Fruit fly (Drosophila melanogaster) whole organism, embryonic: Measurements from ENCODE around the gene Faa.

Experiments
- Aef1 ChIP-seq: fragments of 200-800 bp; sonication (Bioruptor generic); IDR thresholded peaks from 3 replicates; pipeline ENCODE4 v1.3.6; 2022; ENCODE audit warnings: missing biosample characterization, missing genetic modification characterization
- Atf3 ChIP-seq: fragments of 200-800 bp; sonication (Bioruptor generic); optimal IDR thresholded peaks from 3 replicates; lab custom pipeline; 2016; ENCODE audit warnings: missing biosample characterization, missing genetic modification characterization
- Bgb ChIP-seq: fragments of 200-800 bp; sonication (Bioruptor generic); IDR thresholded peaks from 2 replicates; pipeline ENCODE4 v1.3.6; 2022; ENCODE audit warnings: missing biosample characterization, missing genetic modification characterization; ENCODE audit not compliant: partially characterized antibody
- CG1024 ChIP-seq: fragments of 200-800 bp; sonication (Bioruptor generic); IDR thresholded peaks from 2 replicates; pipeline ENCODE4 v1.3.6; 2022; ENCODE audit warnings: missing biosample characterization, missing genetic modification characterization
- CG10366 ChIP-seq: fragments of 200-800 bp; sonication (Bioruptor generic); IDR thresholded peaks from 2 replicates; pipeline ENCODE4 v1.3.6; 2022; ENCODE audit warnings: missing biosample characterization, missing genetic modification characterization
- CG11456 ChIP-seq: fragments of 200-800 bp; sonication (Bioruptor generic); IDR thresholded peaks from 3 replicates; pipeline ENCODE4 v1.3.6; 2022; ENCODE audit warnings: missing biosample characterization, missing genetic modification characterization
- CG11695 ChIP-seq: fragments of 200-800 bp; sonication (Bioruptor generic); IDR thresholded peaks from 3 replicates; pipeline ENCODE4 v1.3.6; 2022; ENCODE audit warnings: missing biosample characterization, missing genetic modification characterization
- CG1233 ChIP-seq: fragments of 200-800 bp; sonication (Bioruptor generic); optimal IDR thresholded peaks from 4 replicates; lab custom pipeline; 2018; ENCODE audit warnings: missing biosample characterization, mild to moderate bottlenecking, missing genetic modification characterization
- CG12744 ChIP-seq: fragments of 200-800 bp; sonication (Bioruptor generic); optimal IDR thresholded peaks from 2 replicates; lab custom pipeline; 2016; ENCODE audit warnings: missing biosample characterization, missing genetic modification characterization
- CG13894 ChIP-seq: fragments of 200-800 bp; sonication (Bioruptor generic); optimal IDR thresholded peaks from 3 replicates; lab custom pipeline; 2018; ENCODE audit warnings: missing biosample characterization, mild to moderate bottlenecking, missing genetic modification characterization, moderate library complexity
- CG1647 ChIP-seq: fragments of 200-800 bp; sonication (Bioruptor generic); optimal IDR thresholded peaks from 3 replicates; lab custom pipeline; 2016; ENCODE audit warnings: missing biosample characterization, missing genetic modification characterization
- CG17186 ChIP-seq: fragments of 200-800 bp; sonication (Bioruptor generic); optimal IDR thresholded peaks from 3 replicates; lab custom pipeline; 2017; ENCODE audit warnings: missing biosample characterization, missing genetic modification reagents, missing genetic modification characterization
- CG18599 ChIP-seq: fragments of 200-800 bp; sonication (Bioruptor generic); optimal IDR thresholded peaks from 3 replicates; lab custom pipeline; 2017; ENCODE audit warnings: missing biosample characterization, missing genetic modification characterization, mild to moderate bottlenecking, moderate library complexity, missing genetic modification reagents
- CG2678 ChIP-seq: fragments of 200-800 bp; sonication (Bioruptor generic); optimal IDR thresholded peaks from 3 replicates; lab custom pipeline; 2019; ENCODE audit warnings: missing biosample characterization, mild to moderate bottlenecking, missing genetic modification characterization, moderate library complexity
- CG31224 ChIP-seq: fragments of 200-800 bp; sonication (Bioruptor generic); IDR thresholded peaks from 2 replicates; pipeline ENCODE4 v1.3.6; 2022; ENCODE audit warnings: missing biosample characterization, missing genetic modification characterization
- CG31388 ChIP-seq: fragments of 200-800 bp; sonication (Bioruptor generic); optimal IDR thresholded peaks from 2 replicates; lab custom pipeline; 2016; ENCODE audit warnings: missing biosample characterization, missing genetic modification characterization
- CG4707 ChIP-seq: fragments of 200-800 bp; sonication (Bioruptor generic); optimal IDR thresholded peaks from 2 replicates; lab custom pipeline; 2018; ENCODE audit warnings: missing biosample characterization, mild to moderate bottlenecking, missing genetic modification characterization, moderate library complexity
- CG6654 ChIP-seq: fragments of 200-800 bp; sonication (Bioruptor generic); optimal IDR thresholded peaks from 2 replicates; lab custom pipeline; 2017; ENCODE audit warnings: missing biosample characterization, mild to moderate bottlenecking, missing genetic modification characterization
- CG6791 ChIP-seq: fragments of 200-800 bp; sonication (Bioruptor generic); IDR thresholded peaks from 3 replicates; pipeline ENCODE4 v1.3.6; 2022; ENCODE audit warnings: missing biosample characterization, missing genetic modification characterization; ENCODE audit not compliant: partially characterized antibody
- CG7745 ChIP-seq: fragments of 200-800 bp; sonication (Bioruptor generic); optimal IDR thresholded peaks from 2 replicates; lab custom pipeline; 2018; ENCODE audit warnings: missing biosample characterization, mild to moderate bottlenecking, missing genetic modification characterization, moderate library complexity
- Dip3 ChIP-seq: fragments of 200-800 bp; sonication (Bioruptor generic); optimal IDR thresholded peaks from 3 replicates; lab custom pipeline; 2016; ENCODE audit warnings: missing biosample characterization, missing genetic modification characterization
- Elba2 ChIP-seq: fragments of 200-800 bp; sonication (Bioruptor generic); optimal IDR thresholded peaks from 3 replicates; lab custom pipeline; 2016; ENCODE audit warnings: missing biosample characterization, missing genetic modification characterization
- HLHmδ ChIP-seq: fragments of 200-800 bp; sonication (Bioruptor generic); optimal IDR thresholded peaks from 2 replicates; lab custom pipeline; 2018; ENCODE audit warnings: missing biosample characterization, mild to moderate bottlenecking, missing genetic modification characterization, moderate library complexity
- Hr39 ChIP-seq: fragments of >200 bp; optimal IDR thresholded peaks from 2 replicates; lab custom pipeline; 2017
- Lhr ChIP-seq: fragments of 200-800 bp; sonication (Bioruptor generic); optimal IDR thresholded peaks from 3 replicates; lab custom pipeline; 2017; ENCODE audit warnings: mild to moderate bottlenecking, missing biosample characterization, missing genetic modification reagents, missing genetic modification characterization
- Meics ChIP-seq: fragments of 200-800 bp; sonication (Bioruptor generic); optimal IDR thresholded peaks from 2 replicates; lab custom pipeline; 2017; ENCODE audit warnings: missing biosample characterization, mild to moderate bottlenecking, missing genetic modification characterization
- PHDP ChIP-seq: fragments of 200-800 bp; sonication (Bioruptor generic); optimal IDR thresholded peaks from 3 replicates; lab custom pipeline; 2018; ENCODE audit warnings: missing biosample characterization, mild to moderate bottlenecking, missing genetic modification characterization, moderate library complexity
- Pdp1 ChIP-seq, 2 experiments: fragments of 200-800 bp; sonication (Bioruptor generic); optimal IDR thresholded peaks; 3 replicates each; lab custom pipeline; 2016; ENCODE audit warnings: missing biosample characterization in 2 of 2, missing genetic modification characterization in 2 of 2, mild to moderate bottlenecking in 1 of 2, moderate library complexity in 1 of 2
- Scr ChIP-seq: fragments of 200-800 bp; sonication (Bioruptor generic); IDR thresholded peaks from 2 replicates; pipeline ENCODE4 v1.3.6; 2022; ENCODE audit warnings: missing biosample characterization, missing genetic modification characterization; ENCODE audit not compliant: partially characterized antibody
- Stat92E ChIP-seq, 3 experiments: fragments of >200 bp in 2 of 3; fragments of 200-800 bp in 1 of 3; sonication (Bioruptor generic) in 1 of 3; optimal IDR thresholded peaks; 2 replicates each; lab custom pipeline; 2017 to 2019; ENCODE audit warnings: missing biosample characterization in 3 of 3, missing genetic modification characterization in 3 of 3, mild to moderate bottlenecking in 1 of 3, moderate library complexity in 1 of 3
- bbx ChIP-seq: fragments of 200-800 bp; sonication (Bioruptor generic); IDR thresholded peaks from 2 replicates; pipeline ENCODE4 v1.3.6; 2022; ENCODE audit warnings: missing biosample characterization, missing genetic modification characterization; ENCODE audit not compliant: partially characterized antibody
- cad ChIP-seq: fragments of >200 bp; optimal IDR thresholded peaks from 2 replicates; lab custom pipeline; 2017; ENCODE audit warnings: missing biosample characterization, missing genetic modification characterization
- cas ChIP-seq: fragments of 200-800 bp; sonication (Bioruptor generic); IDR thresholded peaks from 2 replicates; pipeline ENCODE4 v1.3.6; 2022; ENCODE audit warnings: missing biosample characterization, missing genetic modification characterization
- chm ChIP-seq: fragments of 200-800 bp; sonication (Bioruptor generic); IDR thresholded peaks from 2 replicates; pipeline ENCODE4 v1.3.6; 2022; ENCODE audit warnings: missing biosample characterization, missing genetic modification characterization
- dan ChIP-seq: fragments of 200-800 bp; sonication (Bioruptor generic); IDR thresholded peaks from 2 replicates; pipeline ENCODE4 v1.3.6; 2022; ENCODE audit warnings: missing biosample characterization, missing genetic modification characterization
- dmrt11E ChIP-seq: fragments of 200-800 bp; sonication (Bioruptor generic); optimal IDR thresholded peaks from 3 replicates; lab custom pipeline; 2018; ENCODE audit warnings: missing biosample characterization, mild to moderate bottlenecking, missing genetic modification characterization, moderate library complexity
- esg ChIP-seq: fragments of 200-800 bp; sonication (Bioruptor generic); conservative IDR thresholded peaks from 2 replicates; pipeline ENCODE4 v1.3.6; 2022; ENCODE audit warnings: missing biosample characterization, missing genetic modification characterization
- fd102C ChIP-seq: fragments of 200-800 bp; sonication (Bioruptor generic); optimal IDR thresholded peaks from 2 replicates; lab custom pipeline; 2018; ENCODE audit warnings: missing biosample characterization, mild to moderate bottlenecking, missing genetic modification characterization, moderate library complexity
- gfzf ChIP-seq: fragments of 200-800 bp; sonication (Bioruptor generic); optimal IDR thresholded peaks from 2 replicates; lab custom pipeline; 2016; ENCODE audit warnings: missing biosample characterization, mild to moderate bottlenecking, missing genetic modification characterization, moderate library complexity
- mirr ChIP-seq: fragments of 200-800 bp; sonication (Bioruptor generic); optimal IDR thresholded peaks from 3 replicates; lab custom pipeline; 2018; ENCODE audit warnings: missing biosample characterization, mild to moderate bottlenecking, missing genetic modification characterization
- p53 ChIP-seq: fragments of 200-800 bp; sonication (Bioruptor generic); optimal IDR thresholded peaks from 2 replicates; lab custom pipeline; 2016; ENCODE audit warnings: missing biosample characterization, missing genetic modification characterization
- pan ChIP-seq, 4 experiments: fragments of >200 bp in 3 of 4; fragments of 200-800 bp in 1 of 4; sonication (Bioruptor generic) in 1 of 4; optimal IDR thresholded peaks in 3 of 4; IDR thresholded peaks in 1 of 4; 2 replicates each; pipeline versions ENCODE4 v1.3.6 to Lab custom; 2017 to 2022; ENCODE audit warnings: missing biosample characterization in 2 of 4, missing genetic modification characterization in 2 of 4, mixed read lengths in 1 of 4
- pho ChIP-seq: fragments of 200-800 bp; sonication (Bioruptor generic); optimal IDR thresholded peaks from 2 replicates; lab custom pipeline; 2016; ENCODE audit warnings: missing biosample characterization, missing genetic modification characterization
- sima ChIP-seq: fragments of 200-800 bp; sonication (Bioruptor generic); optimal IDR thresholded peaks from 2 replicates; lab custom pipeline; 2016; ENCODE audit warnings: missing biosample characterization, missing genetic modification characterization
- sisA ChIP-seq: fragments of 200-800 bp; sonication (Bioruptor generic); IDR thresholded peaks from 2 replicates; pipeline ENCODE4 v1.3.6; 2022; ENCODE audit warnings: missing biosample characterization, missing genetic modification characterization
- sqz ChIP-seq: fragments of 200-800 bp; sonication (Bioruptor generic); optimal IDR thresholded peaks from 3 replicates; lab custom pipeline; 2018; ENCODE audit warnings: missing biosample characterization, mild to moderate bottlenecking, missing genetic modification characterization
- ssp ChIP-seq: fragments of 200-800 bp; sonication (Bioruptor generic); IDR thresholded peaks from 2 replicates; pipeline ENCODE4 v1.3.6; 2022; ENCODE audit warnings: missing biosample characterization, missing genetic modification characterization
- usp ChIP-seq: fragments of >200 bp; optimal IDR thresholded peaks from 2 replicates; lab custom pipeline; 2017; ENCODE audit warnings: missing biosample characterization, missing genetic modification characterization
- vvl ChIP-seq: fragments of 200-800 bp; sonication (Bioruptor generic); IDR thresholded peaks from 2 replicates; pipeline ENCODE4 v1.3.6; 2022; ENCODE audit warnings: missing biosample characterization, missing genetic modification characterization

Faa gene

dm6 chr3L:4108844-4109494, 35.2 kb upstream of the Faa start (continued):
- TF ChIP-seq pho (GFP tag; lab: Kevin White, UChicago) (no peak), PHDP (tag; lab: Kevin White, UChicago) (peak; percentile 75), CG1024 (GFP tag; lab: Robert Waterston, UW) (no peak), CG6654 (GFP tag; lab: Kevin White, UChicago) (peak; percentile 61), vvl (GFP tag; lab: Robert Waterston, UW) (peak; percentile 66), Bgb (no peak), dan (GFP tag; lab: Robert Waterston, UW) (0 out of 2 replicates have a peak, but pooled peaks have one; percentile 17), p53 (GFP tag; lab: Kevin White, UChicago) (no peak), CG7745 (tag; lab: Kevin White, UChicago) (no peak), cad (GFP tag; lab: Kevin White, UChicago) (no peak), Dip3 (GFP tag; lab: Kevin White, UChicago) (peak; percentile 61), CG10366 (GFP tag; lab: Robert Waterston, UW) (peak; percentile 58), Atf3 (GFP tag; lab: Kevin White, UChicago) (peak; percentile 22), gfzf (no peak), CG17186 (GFP tag; lab: Kevin White, UChicago) (peak; percentile 42), Aef1 (GFP tag; lab: Robert Waterston, UW) (peak; percentile 46), CG11456 (GFP tag; lab: Robert Waterston, UW) (peak; percentile 39; the same call in 1 of the 3 replicates), Scr (GFP tag; lab: Robert Waterston, UW) (no peak), Stat92E (GFP tag; optimal IDR thresholded peaks at IDR 0.05; lab: Kevin White, UChicago) (peak in 1 of 3 experiments; percentile 89), HLHmδ (GFP tag; lab: Kevin White, UChicago) (no peak), Meics (peak; percentile 83), Lhr (peak; percentile 37), Elba2 (GFP tag; lab: Kevin White, UChicago) (no peak), pan (optimal IDR thresholded peaks at IDR 0.05; lab: Kevin White, UChicago) (no peak), pan (GFP tag; optimal IDR thresholded peaks at IDR 0.05 in 1 of 2, IDR thresholded peaks at IDR 0.05 in 1 of 2) (peak in 1 of 2 experiments; percentile 68), CG31388 (GFP tag; lab: Kevin White, UChicago) (peak; percentile 3), CG11695 (peak; percentile 83), CG13894 (peak; percentile 6), Pdp1 (GFP tag; optimal IDR thresholded peaks at IDR 0.05; lab: Kevin White, UChicago) (peak; percentile 53 to 80), bbx (no peak), fd102C (no peak), ssp (GFP tag; lab: Robert Waterston, UW) (peak; percentile 25; the same call in 1 of the 2 replicates), CG18599 (GFP tag; lab: Kevin White, UChicago) (peak; percentile 74), sisA (GFP tag; lab: Robert Waterston, UW) (peak; percentile 58), Hr39 (lab: Kevin White, UChicago) (no peak), CG12744 (peak; percentile 31), sqz (GFP tag; lab: Kevin White, UChicago) (peak; percentile 57), mirr (GFP tag; lab: Kevin White, UChicago) (no peak), CG4707 (GFP tag; lab: Kevin White, UChicago) (no peak), sima (no peak), CG6791 (no peak), CG1647 (peak; percentile 64), esg (GFP tag; lab: Robert Waterston, UW) (peak; percentile 42; the same call in 1 of the 2 replicates), usp (GFP tag; lab: Kevin White, UChicago) (no peak), CG2678 (peak; percentile 90), chm (GFP tag; lab: Robert Waterston, UW) (no peak), dmrt11E (tag; lab: Kevin White, UChicago) (peak; percentile 75), cas (0 out of 2 replicates have a peak, but pooled peaks have one; percentile 5), CG31224 (GFP tag; lab: Robert Waterston, UW) (no peak), CG1233 (GFP tag; lab: Kevin White, UChicago) (peak; percentile 80)
